Worm (Caenorhabditis elegans): ENCODE measurements around the gene F54C9.7.
A peak's percentile ranks its signal among the peaks of the same experiment; 100 is the strongest.

- TF ChIP-seq nfya-1 (tag; optimal IDR thresholded peaks at IDR 0.05) (peak; percentile 87), unc-86 (tag; optimal IDR thresholded peaks at IDR 0.05) (no peak), hlh-30 (tag; optimal IDR thresholded peaks at IDR 0.05; ENCODE audit: insufficient read depth) (peak; percentile 65), pha-4 (tag; optimal IDR thresholded peaks at IDR 0.05) (no peak), eyg-1 (tag; optimal IDR thresholded peaks at IDR 0.05) (no peak), ceh-34 (tag; optimal IDR thresholded peaks at IDR 0.05) (peak; percentile 66), npax-4 (tag; optimal IDR thresholded peaks at IDR 0.05) (no peak)
These were observed 3.8 kb upstream of the F54C9.7 start, which contains the start of the genes col-38 and rpl-5 for ce11 chrII:8569038-8569977.
